Fruit fly (Drosophila melanogaster): ENCODE data around the gene slp2.

The slp2 gene

DNA sequence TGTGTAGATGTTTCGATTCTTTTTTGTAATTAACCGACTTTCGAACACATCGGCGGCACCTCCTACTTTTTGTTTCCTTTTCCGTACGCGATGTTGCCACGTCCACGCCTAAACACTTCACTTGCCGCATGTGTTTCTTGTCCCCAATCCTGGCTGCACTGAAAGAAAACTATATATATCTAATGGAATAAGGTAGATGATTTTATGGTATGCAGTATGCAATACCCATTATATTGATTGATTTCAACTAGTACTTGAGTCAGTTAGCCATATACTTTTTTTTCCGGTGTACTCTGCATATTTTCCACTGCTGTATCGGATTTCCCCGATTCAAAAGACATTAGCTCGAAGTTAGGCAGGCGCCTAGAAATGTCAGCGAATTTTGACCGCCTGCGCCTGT is 17.7 kb upstream of the slp2 start (continued):
- TF ChIP-seq pum (GFP tag; optimal IDR thresholded peaks at IDR 0.05): no peak
- no peak for TF ChIP-seq CG33213 (GFP tag; optimal IDR thresholded peaks at IDR 0.05)
- TF ChIP-seq tx (GFP tag; optimal IDR thresholded peaks at IDR 0.05): no peak
- no peak for TF ChIP-seq stwl (tag; optimal IDR thresholded peaks at IDR 0.05)
- no peak for TF ChIP-seq CG14965 (GFP tag; optimal IDR thresholded peaks at IDR 0.05; ENCODE audit: borderline replicate concordance)
- no peak for TF ChIP-seq trh (GFP tag; optimal IDR thresholded peaks at IDR 0.05)
- no peak for TF ChIP-seq CG17802 (tag; optimal IDR thresholded peaks at IDR 0.05)
- no peak for TF ChIP-seq Ptx1 (GFP tag; IDR thresholded peaks at IDR 0.05)
- no peak for TF ChIP-seq wor (GFP tag; IDR thresholded peaks at IDR 0.05)
- no peak for TF ChIP-seq Oaz (GFP tag; IDR thresholded peaks at IDR 0.05)
- no peak for TF ChIP-seq H15 (GFP tag; IDR thresholded peaks at IDR 0.05)
- no peak for TF ChIP-seq CG11456 (GFP tag; IDR thresholded peaks at IDR 0.05)
- TF ChIP-seq CG5180 (GFP tag; optimal IDR thresholded peaks at IDR 0.05): no peak
- no peak for TF ChIP-seq Dll (GFP tag; IDR thresholded peaks at IDR 0.05; ENCODE audit: partially characterized antibody)
- no peak for TF ChIP-seq stc (GFP tag; IDR thresholded peaks at IDR 0.05)
- no peak for TF ChIP-seq CG4282 (GFP tag; optimal IDR thresholded peaks at IDR 0.05)
- TF ChIP-seq bigmax (GFP tag; optimal IDR thresholded peaks at IDR 0.05): no peak
- TF ChIP-seq peb (GFP tag; IDR thresholded peaks at IDR 0.05): no peak
- no peak for TF ChIP-seq Hr39 (optimal IDR thresholded peaks at IDR 0.05)
- peak; percentile 14 for TF ChIP-seq NC2β (GFP tag; optimal IDR thresholded peaks at IDR 0.05)
- TF ChIP-seq CG6254 (GFP tag; optimal IDR thresholded peaks at IDR 0.05): no peak
- TF ChIP-seq tna (GFP tag; IDR thresholded peaks at IDR 0.05; ENCODE audit: partially characterized antibody): no peak
- no peak for TF ChIP-seq Aef1 (GFP tag; IDR thresholded peaks at IDR 0.05)
- no peak for TF ChIP-seq CG5245 (GFP tag; optimal IDR thresholded peaks at IDR 0.05)
- no peak for TF ChIP-seq croc (GFP tag; conservative IDR thresholded peaks at IDR 0.05)
- TF ChIP-seq otp (GFP tag; IDR thresholded peaks at IDR 0.05): no peak
- no peak for TF ChIP-seq usp (GFP tag; optimal IDR thresholded peaks at IDR 0.05)
- peak; percentile 33 for TF ChIP-seq Six4 (GFP tag; optimal IDR thresholded peaks at IDR 0.05)
- no peak for TF ChIP-seq hkb (optimal IDR thresholded peaks at IDR 0.05)
- TF ChIP-seq hkb (GFP tag; IDR thresholded peaks at IDR 0.05): no peak
- TF ChIP-seq CG8478 (optimal IDR thresholded peaks at IDR 0.05): no peak
- no peak for TF ChIP-seq Hr78 (GFP tag; optimal IDR thresholded peaks at IDR 0.05)
- TF ChIP-seq unc-4 (GFP tag; IDR thresholded peaks at IDR 0.05; ENCODE audit: partially characterized antibody): no peak
- no peak for TF ChIP-seq Side (GFP tag; optimal IDR thresholded peaks at IDR 0.05)
- TF ChIP-seq aop (GFP tag; IDR thresholded peaks at IDR 0.05): no peak
- no peak for TF ChIP-seq cato (GFP tag; optimal IDR thresholded peaks at IDR 0.05; ENCODE audit: borderline replicate concordance)
- no peak for TF ChIP-seq CG4328 (GFP tag; optimal IDR thresholded peaks at IDR 0.05)
- TF ChIP-seq pita (GFP tag; optimal IDR thresholded peaks at IDR 0.05): no peak
- no peak for TF ChIP-seq sna (GFP tag; IDR thresholded peaks at IDR 0.05; ENCODE audit: partially characterized antibody)
- TF ChIP-seq CG15269 (tag; optimal IDR thresholded peaks at IDR 0.05): no peak
- peak; percentile 80 for TF ChIP-seq CG15696 (tag; optimal IDR thresholded peaks at IDR 0.05)
- TF ChIP-seq run (tag; optimal IDR thresholded peaks at IDR 0.05): no peak
- TF ChIP-seq CG12219 (GFP tag; optimal IDR thresholded peaks at IDR 0.05): no peak
- no peak for TF ChIP-seq Scr (GFP tag; IDR thresholded peaks at IDR 0.05; ENCODE audit: partially characterized antibody)
- TF ChIP-seq TFAM (GFP tag; optimal IDR thresholded peaks at IDR 0.05): no peak
- no peak for TF ChIP-seq CrebB (tag; optimal IDR thresholded peaks at IDR 0.05)
- TF ChIP-seq zfh1 (GFP tag; IDR thresholded peaks at IDR 0.05): peak; percentile 63; the same call in 2 of the 3 replicates
- no peak for TF ChIP-seq CG16863 (GFP tag; optimal IDR thresholded peaks at IDR 0.05)
- TF ChIP-seq CG6683 (GFP tag; optimal IDR thresholded peaks at IDR 0.05): no peak
- TF ChIP-seq HLH54F (GFP tag; optimal IDR thresholded peaks at IDR 0.05): no peak
- no peak for TF ChIP-seq slp2 (GFP tag; optimal IDR thresholded peaks at IDR 0.05)
- peak; percentile 24 for TF ChIP-seq CG30431 (GFP tag; optimal IDR thresholded peaks at IDR 0.05)
- TF ChIP-seq CG9932 (GFP tag; IDR thresholded peaks at IDR 0.05): no peak
